Fruit fly (Drosophila melanogaster): ENCODE data around the gene kipf.

kipf gene

DNA sequence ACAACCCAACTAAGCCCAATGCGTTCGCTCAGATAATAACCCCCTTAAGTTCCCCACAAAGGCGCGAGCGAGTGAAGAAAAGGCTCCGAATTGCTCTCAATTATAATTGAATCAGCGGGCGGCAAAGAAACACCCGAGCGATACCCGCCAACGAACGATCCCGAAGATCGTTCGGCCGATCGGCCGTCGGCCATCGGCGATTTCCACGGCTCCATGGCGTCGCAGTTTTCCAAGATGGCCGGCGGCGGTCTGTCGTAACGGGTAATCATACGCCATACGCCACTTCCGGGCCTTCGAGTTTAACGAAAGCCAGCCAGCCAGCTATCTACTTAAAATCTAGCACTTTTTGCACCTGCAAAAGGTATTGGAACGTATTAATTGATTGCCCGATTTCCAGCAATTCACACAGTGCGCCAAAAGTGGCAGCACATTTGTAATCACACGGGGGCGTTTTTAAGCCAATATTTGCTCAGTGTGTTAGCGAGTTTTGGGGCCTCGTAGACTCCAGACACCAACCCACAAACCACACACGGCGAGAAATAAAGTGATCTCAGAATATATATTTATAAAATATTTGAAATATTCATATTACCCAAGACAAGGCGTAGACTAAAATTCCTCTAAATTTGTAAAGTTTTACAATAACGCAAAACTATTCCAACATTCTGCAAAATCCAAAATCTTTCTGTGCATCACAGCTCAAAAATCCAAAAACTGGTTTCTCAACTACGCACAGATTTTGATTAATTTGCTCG lies 21.2 kb upstream of the kipf start (continued):
- TF ChIP-seq ind (GFP tag; optimal IDR thresholded peaks at IDR 0.05) = peak; percentile 49
- no peak for TF ChIP-seq CG2199 (GFP tag; IDR thresholded peaks at IDR 0.05)
- peak; percentile 1 for TF ChIP-seq fd102C (GFP tag; optimal IDR thresholded peaks at IDR 0.05)
- peak; percentile 7 for TF ChIP-seq mam (GFP tag; optimal IDR thresholded peaks at IDR 0.05)
- no peak for TF ChIP-seq CG17912 (GFP tag; optimal IDR thresholded peaks at IDR 0.05)
- no peak for TF ChIP-seq hkb (optimal IDR thresholded peaks at IDR 0.05)
- peak; percentile 51 for TF ChIP-seq hkb (GFP tag; IDR thresholded peaks at IDR 0.05)
- TF ChIP-seq CG1832 (GFP tag; optimal IDR thresholded peaks at IDR 0.05) = no peak
- no peak for TF ChIP-seq Dad (GFP tag; optimal IDR thresholded peaks at IDR 0.05)
- TF ChIP-seq trem (tag; optimal IDR thresholded peaks at IDR 0.05) = no peak
- peak; percentile 68 for TF ChIP-seq CG14441 (GFP tag; IDR thresholded peaks at IDR 0.05)
- no peak for TF ChIP-seq zfh1 (GFP tag; IDR thresholded peaks at IDR 0.05)
- TF ChIP-seq CG16815 (GFP tag; optimal IDR thresholded peaks at IDR 0.05) = no peak
- TF ChIP-seq crol (GFP tag; IDR thresholded peaks at IDR 0.05) = no peak
- no peak for TF ChIP-seq CG4404 (GFP tag; IDR thresholded peaks at IDR 0.05)
- no peak for TF ChIP-seq vnd (GFP tag; IDR thresholded peaks at IDR 0.05; ENCODE audit: partially characterized antibody)
- no peak for TF ChIP-seq cas (GFP tag; IDR thresholded peaks at IDR 0.05)
- peak; percentile 54; the same call in 2 of the 3 replicates for TF ChIP-seq tgo (GFP tag; IDR thresholded peaks at IDR 0.05)
- TF ChIP-seq ab (GFP tag; optimal IDR thresholded peaks at IDR 0.05) = no peak
- TF ChIP-seq CG14860 (GFP tag; IDR thresholded peaks at IDR 0.05; ENCODE audit: partially characterized antibody) = no peak
- TF ChIP-seq fd96Cb (tag; optimal IDR thresholded peaks at IDR 0.05) = no peak
- no peak for TF ChIP-seq dpn (GFP tag; optimal IDR thresholded peaks at IDR 0.05)
- TF ChIP-seq vfl (GFP tag; optimal IDR thresholded peaks at IDR 0.05) = no peak
- TF ChIP-seq CG3407 (GFP tag; optimal IDR thresholded peaks at IDR 0.05) = no peak
- TF ChIP-seq Ets65A (GFP tag) = no peak
- TF ChIP-seq lbe (GFP tag; optimal IDR thresholded peaks at IDR 0.05) = no peak
- TF ChIP-seq CG33213 (GFP tag; optimal IDR thresholded peaks at IDR 0.05) = no peak
- no peak for TF ChIP-seq gfzf (GFP tag; optimal IDR thresholded peaks at IDR 0.05)
- TF ChIP-seq ara (GFP tag; IDR thresholded peaks at IDR 0.05) = 0 out of 2 replicates have a peak, but pooled peaks have one; percentile 32
- peak; percentile 12 for TF ChIP-seq CG7928 (GFP tag; optimal IDR thresholded peaks at IDR 0.05)
- TF ChIP-seq CG12104 (GFP tag; optimal IDR thresholded peaks at IDR 0.05) = peak; percentile 31
- peak; percentile 58 for TF ChIP-seq CG12769 (tag; optimal IDR thresholded peaks at IDR 0.05)
- no peak for TF ChIP-seq shn (GFP tag; optimal IDR thresholded peaks at IDR 0.05)
- TF ChIP-seq D19A (tag; optimal IDR thresholded peaks at IDR 0.05) = no peak
- TF ChIP-seq pb (GFP tag; optimal IDR thresholded peaks at IDR 0.05) = no peak
- TF ChIP-seq row (GFP tag; IDR thresholded peaks at IDR 0.05) = peak; percentile 68
- 0 out of 2 replicates have a peak, but pooled peaks have one; percentile 32 for TF ChIP-seq klu (GFP tag; IDR thresholded peaks at IDR 0.05)
- TF ChIP-seq slbo (GFP tag; IDR thresholded peaks at IDR 0.05) = peak; percentile 79
- no peak for TF ChIP-seq cad (GFP tag; optimal IDR thresholded peaks at IDR 0.05)
- TF ChIP-seq CG18599 (GFP tag; optimal IDR thresholded peaks at IDR 0.05) = peak; percentile 66
- TF ChIP-seq CG3065 (GFP tag; optimal IDR thresholded peaks at IDR 0.05) = no peak
- no peak for TF ChIP-seq ase (GFP tag; IDR thresholded peaks at IDR 0.05)
- no peak for TF ChIP-seq Nf-YB (GFP tag; optimal IDR thresholded peaks at IDR 0.05)
- peak; percentile 61 for TF ChIP-seq Ada2b (GFP tag; IDR thresholded peaks at IDR 0.05)
- TF ChIP-seq CG31365 (tag; optimal IDR thresholded peaks at IDR 0.05) = no peak
- TF ChIP-seq usp (GFP tag; optimal IDR thresholded peaks at IDR 0.05) = no peak
- peak; percentile 48 for TF ChIP-seq dmrt99B (tag; optimal IDR thresholded peaks at IDR 0.05)
- peak; percentile 20; the same call in 1 of the 2 replicates for TF ChIP-seq seq (GFP tag; IDR thresholded peaks at IDR 0.05)
- no peak for TF ChIP-seq CG11093 (GFP tag; IDR thresholded peaks at IDR 0.05)
- peak; percentile 76 for TF ChIP-seq nom (GFP tag; optimal IDR thresholded peaks at IDR 0.05)
- no peak for TF ChIP-seq CG12236 (GFP tag; optimal IDR thresholded peaks at IDR 0.05)
